Worm (Caenorhabditis elegans) whole organism, L4/young adult: ENCODE results near the gene C49H3.12.

ENCODE experiments used
- W03F9.2 ChIP-seq: fragments of 150-350 bp; optimal IDR thresholded peaks from 2 replicates; lab custom pipeline; 2014; ENCODE audit warnings: missing biosample characterization, missing genetic modification characterization
- him-1 ChIP-seq: sonication (generic microtip); optimal IDR thresholded peaks from 2 replicates; lab custom pipeline; 2016; ENCODE audit warnings: missing genotype, missing genetic modification reagents, missing genetic modification characterization, missing compliant biosample characterization

- TF ChIP-seq W03F9.2 (tag; lab: Kevin White, UChicago): no peak
- no peak for TF ChIP-seq him-1 (tag; lab: Kevin White, UChicago)
These were observed 20.5 kb downstream of the C49H3.12 start for ce11 chrIV:7906643-7907042.
